Worm (Caenorhabditis elegans) whole organism, late embryonic: ENCODE data around the gene phy-3.

Experiments
- C08G9.2 ChIP-seq: sonication (generic microtip); optimal IDR thresholded peaks from 2 replicates; lab custom pipeline; 2016; ENCODE audit warnings: mild to moderate bottlenecking, missing genetic modification characterization, moderate library complexity, missing compliant biosample characterization
- C38D4.7 ChIP-seq: fragments of 200-800 bp; sonication (Bioruptor generic); optimal IDR thresholded peaks from 2 replicates; lab custom pipeline; 2018; ENCODE audit warnings: mild to moderate bottlenecking, missing genetic modification characterization, moderate library complexity, missing compliant biosample characterization
- F13H6.1 ChIP-seq: sonication (generic microtip); optimal IDR thresholded peaks from 2 replicates; lab custom pipeline; 2016; ENCODE audit warnings: missing genetic modification characterization, missing compliant biosample characterization
- K02D7.2 ChIP-seq: sonication (generic microtip); optimal IDR thresholded peaks from 2 replicates; lab custom pipeline; 2017; ENCODE audit warnings: mild to moderate bottlenecking, missing genetic modification characterization, missing compliant biosample characterization
- T23F11.4 ChIP-seq: fragments of 200-800 bp; sonication (Bioruptor generic); optimal IDR thresholded peaks from 2 replicates; lab custom pipeline; 2018; ENCODE audit warnings: mild to moderate bottlenecking, missing genetic modification characterization, missing compliant biosample characterization
- Y22D7AL.16 ChIP-seq: sonication (generic microtip); optimal IDR thresholded peaks from 2 replicates; lab custom pipeline; 2016; ENCODE audit warnings: missing genetic modification characterization, missing compliant biosample characterization
- ceh-14 ChIP-seq: sonication (generic microtip); optimal IDR thresholded peaks from 2 replicates; lab custom pipeline; 2016; ENCODE audit warnings: missing genotype, missing genetic modification characterization, missing compliant biosample characterization
- ceh-19 ChIP-seq: fragments of 200-800 bp; sonication (Bioruptor generic); optimal IDR thresholded peaks from 2 replicates; lab custom pipeline; 2018; ENCODE audit warnings: mild to moderate bottlenecking, missing genetic modification characterization, missing compliant biosample characterization
- ceh-24 ChIP-seq: sonication (generic microtip); optimal IDR thresholded peaks from 2 replicates; lab custom pipeline; 2016; ENCODE audit warnings: mild to moderate bottlenecking, missing genetic modification characterization, missing compliant biosample characterization
- ceh-45 ChIP-seq: fragments of 200-800 bp; sonication (Bioruptor generic); IDR thresholded peaks from 2 replicates; pipeline ENCODE4 v1.3.6; 2022; ENCODE audit warnings: missing genetic modification reagents, missing genetic modification characterization, missing compliant biosample characterization
- ceh-6 ChIP-seq: fragments of 200-800 bp; sonication (Bioruptor generic); optimal IDR thresholded peaks from 2 replicates; lab custom pipeline; 2018; ENCODE audit warnings: mild to moderate bottlenecking, missing genetic modification characterization, missing compliant biosample characterization
- ceh-9 ChIP-seq: sonication (generic microtip); optimal IDR thresholded peaks from 2 replicates; lab custom pipeline; 2016; ENCODE audit warnings: mild to moderate bottlenecking, missing genetic modification characterization, inconsistent platforms, missing compliant biosample characterization
- che-1 ChIP-seq: sonication (generic microtip); optimal IDR thresholded peaks from 2 replicates; lab custom pipeline; 2016; ENCODE audit warnings: mild to moderate bottlenecking, missing genetic modification characterization, missing compliant biosample characterization
- dmd-4 ChIP-seq: sonication (generic microtip); optimal IDR thresholded peaks from 2 replicates; lab custom pipeline; 2016; ENCODE audit warnings: borderline replicate concordance, missing genetic modification characterization, missing compliant biosample characterization
- dve-1 ChIP-seq: sonication (generic microtip); optimal IDR thresholded peaks from 2 replicates; lab custom pipeline; 2017; ENCODE audit warnings: antibody characterized with exemption, mild to moderate bottlenecking, missing genetic modification characterization, missing compliant biosample characterization
- fax-1 ChIP-seq: sonication (generic microtip); optimal IDR thresholded peaks from 2 replicates; lab custom pipeline; 2016; ENCODE audit warnings: missing genotype, missing genetic modification characterization, missing compliant biosample characterization
- gmeb-2 ChIP-seq: sonication (generic microtip); optimal IDR thresholded peaks from 2 replicates; lab custom pipeline; 2016; ENCODE audit warnings: missing genetic modification characterization, inconsistent platforms, missing compliant biosample characterization
- hlh-13 ChIP-seq: fragments of 200-800 bp; sonication (Bioruptor generic); optimal IDR thresholded peaks from 2 replicates; lab custom pipeline; 2018; ENCODE audit warnings: mild to moderate bottlenecking, missing genetic modification characterization, missing compliant biosample characterization
- hlh-15 ChIP-seq: sonication (generic microtip); optimal IDR thresholded peaks from 2 replicates; lab custom pipeline; 2016; ENCODE audit warnings: missing genetic modification characterization, missing compliant biosample characterization
- lim-6 ChIP-seq: sonication (generic microtip); optimal IDR thresholded peaks from 2 replicates; lab custom pipeline; 2016; ENCODE audit warnings: missing genetic modification characterization, missing compliant biosample characterization
- nhr-232 ChIP-seq: sonication (generic microtip); optimal IDR thresholded peaks from 2 replicates; lab custom pipeline; 2016; ENCODE audit warnings: missing genetic modification characterization, missing compliant biosample characterization
- npax-4 ChIP-seq: sonication (generic microtip); optimal IDR thresholded peaks from 2 replicates; lab custom pipeline; 2016; ENCODE audit warnings: missing genetic modification characterization, missing compliant biosample characterization
- odd-2 ChIP-seq: sonication (generic microtip); optimal IDR thresholded peaks from 2 replicates; lab custom pipeline; 2017; ENCODE audit warnings: antibody characterized with exemption, mild to moderate bottlenecking, missing genetic modification characterization, missing compliant biosample characterization
- pat-9 ChIP-seq: fragments of 200-800 bp; sonication (Bioruptor generic); optimal IDR thresholded peaks from 2 replicates; lab custom pipeline; 2018; ENCODE audit warnings: mild to moderate bottlenecking, missing genetic modification characterization, moderate library complexity, missing compliant biosample characterization
- pax-1 ChIP-seq: fragments of 150-350 bp; optimal IDR thresholded peaks from 2 replicates; lab custom pipeline; 2014; ENCODE audit warnings: missing biosample characterization, missing genetic modification characterization
- pqm-1 ChIP-seq: sonication (generic microtip); optimal IDR thresholded peaks from 2 replicates; lab custom pipeline; 2016; ENCODE audit warnings: missing genetic modification characterization, missing compliant biosample characterization
- ref-2 ChIP-seq: sonication (generic microtip); optimal IDR thresholded peaks from 2 replicates; lab custom pipeline; 2016; ENCODE audit warnings: missing genetic modification characterization, missing compliant biosample characterization
- sox-2 ChIP-seq: fragments of 200-800 bp; sonication (Bioruptor generic); IDR thresholded peaks from 2 replicates; pipeline ENCODE4 v1.3.6; 2022; ENCODE audit warnings: missing genetic modification reagents, missing genetic modification characterization, missing compliant biosample characterization
- sox-4 ChIP-seq: sonication (generic microtip); optimal IDR thresholded peaks from 2 replicates; lab custom pipeline; 2017; ENCODE audit warnings: mild to moderate bottlenecking, missing genetic modification characterization, inconsistent platforms, missing compliant biosample characterization
- syd-9 ChIP-seq: sonication (generic microtip); optimal IDR thresholded peaks from 2 replicates; lab custom pipeline; 2016; ENCODE audit warnings: mild to moderate bottlenecking, missing genetic modification characterization, moderate library complexity, missing compliant biosample characterization
- tbx-2 ChIP-seq: sonication (generic microtip); optimal IDR thresholded peaks from 2 replicates; lab custom pipeline; 2016; ENCODE audit warnings: missing genetic modification characterization, missing compliant biosample characterization
- ttx-3 ChIP-seq: sonication (generic microtip); optimal IDR thresholded peaks from 2 replicates; lab custom pipeline; 2016; ENCODE audit warnings: missing genetic modification reagents, missing genetic modification characterization, missing compliant biosample characterization
- unc-42 ChIP-seq: sonication (generic microtip); optimal IDR thresholded peaks from 2 replicates; lab custom pipeline; 2016; ENCODE audit warnings: missing genotype, missing genetic modification characterization, missing compliant biosample characterization
- unc-86 ChIP-seq: sonication (generic microtip); optimal IDR thresholded peaks from 2 replicates; lab custom pipeline; 2016; ENCODE audit warnings: missing genetic modification characterization, missing compliant biosample characterization

phy-3 gene

DNA sequence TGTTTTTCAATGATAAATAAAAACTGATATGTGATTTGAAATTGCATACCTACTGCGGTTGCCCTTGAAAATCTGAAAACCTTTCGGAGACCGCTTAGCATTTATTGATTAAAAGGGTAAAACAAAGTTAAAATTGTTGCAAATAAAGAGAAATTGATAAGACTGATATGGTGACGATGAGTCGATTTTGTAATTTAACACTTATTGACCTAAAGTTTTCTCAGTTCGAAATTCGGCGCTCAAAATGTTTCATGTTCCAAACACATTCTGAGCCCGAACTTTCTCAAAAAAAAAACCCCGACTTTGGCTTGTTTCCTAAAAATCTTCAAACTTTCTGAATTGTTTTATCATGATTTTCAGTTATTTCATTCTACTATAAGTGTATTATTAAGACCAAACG is 8.0 kb downstream of the phy-3 start, which contains the start of gene clec-40:
Gene clec-40 (minus strand): TSS at position 101 of the 400 bp plus-strand sequence.
- TF ChIP-seq C38D4.7 (GFP tag; lab: Kevin White, UChicago) (no peak), dve-1 (no peak), pax-1 (tag; lab: Kevin White, UChicago) (no peak), pat-9 (no peak), tbx-2 (tag; lab: Kevin White, UChicago) (no peak), unc-42 (no peak), ceh-9 (tag; lab: Kevin White, UChicago) (no peak), ref-2 (tag; lab: Kevin White, UChicago) (no peak), syd-9 (tag; lab: Kevin White, UChicago) (no peak), ceh-45 (GFP tag; lab: Robert Waterston, UW) (no peak), ceh-6 (no peak), lim-6 (tag; lab: Kevin White, UChicago) (no peak)

DNA sequence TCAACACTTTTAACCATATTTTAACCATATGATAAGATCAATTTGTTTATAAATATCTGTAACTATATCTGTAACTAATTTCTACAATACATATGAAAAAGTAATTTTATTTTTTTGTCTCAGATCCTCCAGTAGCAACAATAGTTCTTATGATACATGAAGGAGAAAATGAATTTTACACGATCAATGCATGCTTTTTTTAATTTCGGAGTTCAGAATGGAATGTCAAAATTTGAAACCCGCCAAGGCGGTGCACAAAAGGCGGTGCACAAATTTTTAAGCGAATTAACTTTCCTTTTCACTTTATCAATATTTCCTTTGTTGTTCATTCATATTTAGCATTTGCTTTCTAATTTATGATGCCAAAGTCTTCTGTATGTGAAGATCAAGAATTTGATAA is 10.0 kb downstream of the phy-3 start, which contains the start of gene clec-25:
Gene clec-25 (plus strand): TSS at position 301 of the 400 bp plus-strand sequence.
- TF ChIP-seq hlh-13 (GFP tag; lab: Kevin White, UChicago) (no peak), sox-4 (tag; lab: Kevin White, UChicago) (no peak), nhr-232 (no peak), dmd-4 (tag; lab: Kevin White, UChicago) (no peak), hlh-15 (tag; lab: Kevin White, UChicago) (no peak), pat-9 (no peak), C08G9.2 (tag; lab: Kevin White, UChicago) (no peak)
- TF ChIP-seq, all 69 proteins: peak for 0

DNA sequence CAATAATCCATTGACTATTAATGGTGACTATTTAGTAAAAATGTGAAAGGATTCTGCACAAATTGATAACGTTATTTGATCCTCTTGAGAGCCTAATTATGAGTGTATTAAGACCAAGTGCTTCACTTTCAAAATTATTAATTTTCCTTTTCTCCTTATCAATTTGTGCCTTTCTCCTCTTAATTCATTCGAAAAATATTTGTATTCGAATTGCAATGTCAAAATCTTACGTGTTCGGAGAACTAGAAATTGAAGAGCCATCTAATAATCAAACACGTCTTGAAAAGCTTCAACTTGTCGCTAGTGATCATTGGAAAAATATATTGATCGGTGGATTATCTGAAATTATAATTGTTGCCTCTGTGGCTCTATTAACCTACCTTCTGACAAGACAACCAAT is 15.5 kb downstream of the phy-3 start, which contains the start of the genes clec-36 and clec-26:
Gene clec-36 (minus strand): TSS at position 101 of the 400 bp plus-strand sequence.
Gene clec-26 (plus strand): TSS at position 114 of the 400 bp plus-strand sequence.
- TF ChIP-seq fax-1 (no peak), gmeb-2 (tag; lab: Kevin White, UChicago) (no peak), C08G9.2 (tag; lab: Kevin White, UChicago) (no peak), T23F11.4 (GFP tag; lab: Kevin White, UChicago) (no peak), ttx-3 (tag; lab: Kevin White, UChicago) (no peak), pqm-1 (tag; lab: Kevin White, UChicago) (no peak), ceh-14 (no peak), nhr-232 (no peak)

DNA sequence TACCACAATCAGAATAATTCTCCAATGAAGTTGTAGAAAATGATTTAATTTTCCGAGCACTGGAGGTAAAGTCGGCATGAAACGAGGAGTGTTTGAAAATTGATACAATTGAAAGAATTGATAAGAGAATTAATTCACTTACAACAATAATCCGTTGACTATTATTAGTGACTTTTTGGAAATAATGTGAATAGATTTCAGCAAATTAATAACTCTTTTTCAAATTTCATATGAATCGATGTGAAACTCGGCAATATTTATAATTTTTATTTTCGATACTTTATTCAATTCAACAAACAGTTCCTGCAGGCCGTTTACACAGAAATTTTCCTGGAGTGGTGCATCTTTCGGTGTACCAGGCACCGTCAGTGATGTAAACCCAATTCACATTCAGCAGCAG is 19.0 kb downstream of the phy-3 start, which contains the start of gene clec-37:
Gene clec-37 (minus strand): TSS at position 101 of the 400 bp plus-strand sequence.
- TF ChIP-seq C08G9.2 (tag; lab: Kevin White, UChicago) (no peak), odd-2 (tag; lab: Kevin White, UChicago) (no peak), ceh-24 (tag; lab: Kevin White, UChicago) (no peak), ceh-19 (no peak), hlh-15 (tag; lab: Kevin White, UChicago) (no peak), pat-9 (no peak), gmeb-2 (tag; lab: Kevin White, UChicago) (no peak)

DNA sequence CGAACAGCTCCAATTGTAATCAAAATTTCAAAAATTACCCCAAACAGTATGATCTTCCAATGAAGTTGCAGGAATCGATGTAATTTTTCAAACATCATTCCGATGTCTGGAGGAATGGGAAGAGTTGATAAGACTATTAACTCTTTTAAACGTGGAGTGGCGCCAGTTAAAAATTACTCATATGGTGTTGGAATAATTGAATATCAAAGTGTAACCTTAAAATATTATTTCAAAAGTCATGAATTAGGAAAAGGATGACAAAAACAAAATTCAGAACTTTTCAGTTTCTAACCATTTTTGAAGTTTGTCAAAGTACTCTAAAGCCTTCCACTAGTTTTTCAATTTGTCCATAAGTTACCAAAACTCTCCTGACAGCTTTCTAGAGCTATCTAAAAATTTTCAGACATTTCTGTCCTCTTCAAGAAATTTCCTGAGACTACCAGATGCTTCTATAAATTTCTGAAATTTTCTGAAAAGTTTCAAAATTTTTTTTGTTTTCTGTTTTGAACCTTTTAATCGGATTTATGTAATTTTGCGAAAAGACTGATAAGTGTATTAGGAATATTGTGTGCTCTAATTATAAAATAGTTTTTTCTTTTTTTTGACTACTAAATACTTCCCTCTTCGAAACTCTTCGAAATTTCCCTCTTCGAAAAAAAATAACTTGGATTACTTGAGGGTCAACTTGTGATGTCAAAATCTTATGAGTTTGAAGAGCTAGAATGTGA is 21.2 kb downstream of the phy-3 start, which contains the start of the genes clec-35 and clec-27:
Gene clec-35 (minus strand): TSS at position 101 of the 728 bp plus-strand sequence.
Gene clec-27 (plus strand): TSS at position 678 of the 728 bp plus-strand sequence.
- TF ChIP-seq Y22D7AL.16 (tag; lab: Kevin White, UChicago) (no peak), unc-86 (tag; lab: Kevin White, UChicago) (no peak), ceh-45 (GFP tag; lab: Robert Waterston, UW) (no peak), F13H6.1 (tag; lab: Kevin White, UChicago) (no peak), K02D7.2 (tag; lab: Kevin White, UChicago) (no peak), sox-2 (GFP tag; lab: Robert Waterston, UW) (no peak), npax-4 (tag; lab: Kevin White, UChicago) (no peak), ceh-6 (no peak), che-1 (tag; lab: Kevin White, UChicago) (no peak), fax-1 (no peak)
